Worm (Caenorhabditis elegans): ENCODE results near the gene mdf-2.

ce11 chrIV:2658733-2659132 is 17.8 kb upstream of the mdf-2 start:
- TF ChIP-seq pha-4 (tag; optimal IDR thresholded peaks at IDR 0.05) (no peak), ceh-45 (GFP tag; IDR thresholded peaks at IDR 0.05) (no peak), nhr-11 (tag; optimal IDR thresholded peaks at IDR 0.05) (no peak), fkh-6 (tag; optimal IDR thresholded peaks at IDR 0.05) (no peak), gmeb-2 (tag; optimal IDR thresholded peaks at IDR 0.05) (no peak), ceh-14 (tag; optimal IDR thresholded peaks at IDR 0.05) (no peak), dve-1 (tag; optimal IDR thresholded peaks at IDR 0.05) (no peak), unc-86 (tag; optimal IDR thresholded peaks at IDR 0.05) (no peak)
